Worm (Caenorhabditis elegans) whole organism, mixed stage, embryonic: ENCODE measurements around the gene F46C5.9.

ENCODE experiments used
- ces-1 ChIP-seq: fragments of 150-350 bp; optimal IDR thresholded peaks from 2 replicates; lab custom pipeline; 2014; ENCODE audit warnings: missing biosample characterization, missing genetic modification reagents, missing genetic modification characterization
- pha-4 ChIP-seq: fragments of 150-350 bp; optimal IDR thresholded peaks from 2 replicates; lab custom pipeline; 2018; ENCODE audit warnings: missing biosample characterization, missing genetic modification reagents, missing genetic modification characterization
- unc-62 ChIP-seq: fragments of 150-350 bp; optimal IDR thresholded peaks from 2 replicates; lab custom pipeline; 2014; ENCODE audit warnings: missing biosample characterization, missing genetic modification reagents, missing genetic modification characterization

DNA sequence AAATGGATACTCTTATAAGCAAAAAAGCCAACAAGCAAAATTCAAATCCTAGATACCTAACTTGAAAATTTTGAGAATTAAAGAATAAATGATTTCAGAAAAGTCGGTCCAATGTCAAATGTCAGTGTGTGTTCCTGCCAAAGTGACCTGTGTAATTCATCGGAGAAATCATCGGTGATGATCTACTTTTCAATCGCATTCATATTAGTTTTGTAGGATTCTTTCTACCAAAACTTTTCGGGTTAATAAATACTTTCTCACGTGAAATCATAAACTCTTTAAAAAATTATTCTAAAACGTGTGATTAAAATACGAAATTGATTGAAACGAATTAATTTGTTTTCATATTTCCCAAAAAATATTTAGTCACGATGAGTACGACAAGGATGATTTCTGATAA, 28.5 kb upstream of the F46C5.9 start, which contains the start of gene F46C5.7:
- TF ChIP-seq unc-62 (no peak), ces-1 (GFP tag; lab: Kevin White, UChicago) (no peak), pha-4 (tag; lab: Kevin White, UChicago) (no peak)
